Worm (Caenorhabditis elegans) whole organism, young adult: ENCODE data around the gene clec-35.

ENCODE experiments used
- B0336.3 ChIP-seq: fragments of 200-800 bp; sonication (Bioruptor generic); IDR thresholded peaks from 2 replicates; pipeline ENCODE4 v1.3.6; 2022; ENCODE audit warnings: missing genetic modification characterization, missing compliant biosample characterization
- C06A6.2 ChIP-seq: fragments of 200-800 bp; sonication (Bioruptor generic); conservative IDR thresholded peaks from 2 replicates; pipeline ENCODE4 v1.3.6; 2022; ENCODE audit warnings: missing genetic modification characterization, missing compliant biosample characterization
- F49E8.2 ChIP-seq: sonication (generic microtip); optimal IDR thresholded peaks from 3 replicates; lab custom pipeline; 2017; ENCODE audit warnings: missing genetic modification characterization, mild to moderate bottlenecking, missing compliant biosample characterization, antibody characterized with exemption, moderate library complexity; ENCODE audit not compliant: insufficient read depth
- K11D2.4 ChIP-seq: fragments of 200-800 bp; sonication (Bioruptor generic); IDR thresholded peaks from 2 replicates; pipeline ENCODE4 v1.3.6; 2022; ENCODE audit warnings: missing genetic modification reagents, missing genetic modification characterization, missing compliant biosample characterization
- T07F8.4 ChIP-seq: sonication (generic microtip); optimal IDR thresholded peaks from 2 replicates; lab custom pipeline; 2016; ENCODE audit warnings: mild to moderate bottlenecking, missing genetic modification characterization, moderate library complexity, missing compliant biosample characterization
- Y53G8AR.9 ChIP-seq: fragments of 200-800 bp; sonication (Bioruptor generic); conservative IDR thresholded peaks from 2 replicates; pipeline ENCODE4 v1.3.6; 2022; ENCODE audit warnings: missing genetic modification reagents, missing genetic modification characterization, missing compliant biosample characterization
- Y67H2A.10 ChIP-seq: fragments of 200-800 bp; sonication (Bioruptor generic); conservative IDR thresholded peaks from 2 replicates; pipeline ENCODE4 v1.3.6; 2022; ENCODE audit warnings: missing genetic modification reagents, missing genetic modification characterization, missing compliant biosample characterization
- Y79H2A.3 ChIP-seq: fragments of 200-800 bp; sonication (Bioruptor generic); conservative IDR thresholded peaks from 2 replicates; pipeline ENCODE4 v1.3.6; 2022; ENCODE audit warnings: missing genetic modification reagents, missing genetic modification characterization, missing compliant biosample characterization
- ZK185.1 ChIP-seq: sonication (generic microtip); optimal IDR thresholded peaks from 2 replicates; lab custom pipeline; 2016; ENCODE audit warnings: mild to moderate bottlenecking, missing genetic modification characterization, missing compliant biosample characterization; ENCODE audit not compliant: poor library complexity, severe bottlenecking
- aptf-2 ChIP-seq: fragments of 200-800 bp; sonication (Bioruptor generic); conservative IDR thresholded peaks from 2 replicates; pipeline ENCODE4 v1.3.6; 2022; ENCODE audit warnings: missing genetic modification reagents, missing genetic modification characterization, missing compliant biosample characterization
- chd-7 ChIP-seq: sonication (generic microtip); optimal IDR thresholded peaks from 2 replicates; lab custom pipeline; 2016; ENCODE audit warnings: mild to moderate bottlenecking, missing genetic modification characterization, moderate library complexity, missing compliant biosample characterization
- dpl-1 ChIP-seq: fragments of 150-350 bp; optimal IDR thresholded peaks from 2 replicates; lab custom pipeline; 2014; ENCODE audit warnings: missing biosample characterization, missing genetic modification reagents, missing genetic modification characterization
- egl-18 ChIP-seq: fragments of 200-800 bp; sonication (Bioruptor generic); IDR thresholded peaks from 2 replicates; pipeline ENCODE4 v1.3.6; 2022; ENCODE audit warnings: missing genetic modification reagents, missing genetic modification characterization, missing compliant biosample characterization
- fkh-3 ChIP-seq: sonication (generic microtip); optimal IDR thresholded peaks from 2 replicates; lab custom pipeline; 2016; ENCODE audit warnings: mild to moderate bottlenecking, missing genetic modification characterization, missing compliant biosample characterization
- him-1 ChIP-seq: sonication (generic microtip); optimal IDR thresholded peaks from 2 replicates; lab custom pipeline; 2016; ENCODE audit warnings: missing genotype, missing genetic modification reagents, missing genetic modification characterization, missing compliant biosample characterization
- hlh-12 ChIP-seq: sonication (generic microtip); optimal IDR thresholded peaks from 2 replicates; lab custom pipeline; 2016; ENCODE audit warnings: missing genetic modification characterization, missing compliant biosample characterization
- hlh-26 ChIP-seq: fragments of 200-800 bp; sonication (Bioruptor generic); conservative IDR thresholded peaks from 2 replicates; pipeline ENCODE4 v1.3.6; 2022; ENCODE audit warnings: missing genetic modification reagents, missing genetic modification characterization, missing compliant biosample characterization
- hsf-1 ChIP-seq: fragments of 200-800 bp; sonication (Bioruptor generic); IDR thresholded peaks from 2 replicates; pipeline ENCODE4 v1.3.6; 2022; ENCODE audit warnings: missing genetic modification reagents, missing genetic modification characterization, missing compliant biosample characterization
- let-526 ChIP-seq: fragments of 200-800 bp; sonication (Bioruptor generic); IDR thresholded peaks from 2 replicates; pipeline ENCODE4 v1.3.6; 2022; ENCODE audit warnings: missing genetic modification reagents, missing genetic modification characterization, missing compliant biosample characterization
- lin-54 ChIP-seq: fragments of 200-800 bp; sonication (Bioruptor generic); optimal IDR thresholded peaks from 2 replicates; lab custom pipeline; 2018; ENCODE audit warnings: mild to moderate bottlenecking, missing genetic modification characterization, missing compliant biosample characterization
- lsy-27 ChIP-seq: sonication (generic microtip); optimal IDR thresholded peaks from 2 replicates; lab custom pipeline; 2017; ENCODE audit warnings: missing genetic modification characterization, mild to moderate bottlenecking, missing compliant biosample characterization, antibody characterized with exemption, missing genotype, borderline replicate concordance; ENCODE audit not compliant: insufficient read depth
- madf-6 ChIP-seq: fragments of 200-800 bp; sonication (Bioruptor generic); IDR thresholded peaks from 2 replicates; pipeline ENCODE4 v1.3.6; 2022; ENCODE audit warnings: missing genetic modification reagents, missing genetic modification characterization, missing compliant biosample characterization
- mxl-1 ChIP-seq: sonication (generic microtip); optimal IDR thresholded peaks from 2 replicates; lab custom pipeline; 2016; ENCODE audit warnings: missing genetic modification characterization, missing compliant biosample characterization
- nfyb-1 ChIP-seq: fragments of 200-800 bp; sonication (Bioruptor generic); IDR thresholded peaks from 2 replicates; pipeline ENCODE4 v1.3.6; 2022; ENCODE audit warnings: missing genetic modification reagents, missing genetic modification characterization, missing compliant biosample characterization
- pbrm-1 ChIP-seq: fragments of 200-800 bp; sonication (Bioruptor generic); IDR thresholded peaks from 2 replicates; pipeline ENCODE4 v1.3.6; 2022; ENCODE audit warnings: missing genetic modification reagents, missing genetic modification characterization, missing compliant biosample characterization
- pha-4 ChIP-seq: fragments of 150-350 bp; sonication (generic microtip); optimal IDR thresholded peaks from 2 replicates; lab custom pipeline; 2014; ENCODE audit warnings: missing biosample characterization, missing genetic modification reagents, missing genetic modification characterization
- repo-1 ChIP-seq: sonication (generic microtip); optimal IDR thresholded peaks from 2 replicates; lab custom pipeline; 2017; ENCODE audit warnings: mild to moderate bottlenecking, missing genetic modification characterization, missing compliant biosample characterization
- sptf-2 ChIP-seq: fragments of 200-800 bp; sonication (Bioruptor generic); optimal IDR thresholded peaks from 2 replicates; lab custom pipeline; 2018; ENCODE audit warnings: mild to moderate bottlenecking, missing genetic modification characterization, missing compliant biosample characterization
- tbx-9 ChIP-seq: sonication (generic microtip); optimal IDR thresholded peaks from 2 replicates; lab custom pipeline; 2016; ENCODE audit warnings: borderline replicate concordance, missing genetic modification characterization, inconsistent platforms, missing compliant biosample characterization
- unc-130 ChIP-seq: sonication (generic microtip); optimal IDR thresholded peaks from 2 replicates; lab custom pipeline; 2016; ENCODE audit warnings: missing genetic modification reagents, missing genetic modification characterization, missing compliant biosample characterization
- unc-62 ChIP-seq: fragments of 150-350 bp; optimal IDR thresholded peaks from 2 replicates; lab custom pipeline; 2014; ENCODE audit warnings: missing biosample characterization, missing genetic modification reagents, missing genetic modification characterization

Gene clec-35

DNA sequence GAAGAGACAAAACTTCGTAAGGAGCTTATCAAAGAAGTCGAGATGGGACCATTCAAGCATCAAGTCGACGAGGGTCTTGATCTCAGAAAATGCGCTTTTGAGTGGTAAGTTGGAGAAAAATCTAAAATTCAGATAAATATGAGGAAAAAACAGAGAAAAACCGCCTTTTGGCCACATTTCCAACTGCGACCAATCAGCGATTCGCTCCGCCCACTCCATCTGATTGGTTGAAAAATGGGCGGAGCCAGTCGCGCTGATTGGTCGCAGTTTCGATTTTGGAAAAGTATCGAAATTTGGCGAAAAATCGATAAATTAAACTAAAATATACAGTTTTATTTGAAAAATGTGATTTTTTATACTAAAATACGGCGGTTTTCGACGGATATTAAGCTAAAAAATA is 42.0 kb downstream of the clec-35 start:
- TF ChIP-seq repo-1 (tag; lab: Kevin White, UChicago), result no peak
- no peak for TF ChIP-seq lin-54
- TF ChIP-seq ZK185.1, result no peak
- TF ChIP-seq nfyb-1 (GFP tag; lab: Robert Waterston, UW), result no peak
- TF ChIP-seq C06A6.2 (GFP tag; lab: Robert Waterston, UW), result no peak
- TF ChIP-seq unc-62, result no peak
- no peak for TF ChIP-seq Y67H2A.10 (GFP tag; lab: Robert Waterston, UW)
- TF ChIP-seq sptf-2 (GFP tag; lab: Kevin White, UChicago), result no peak
- TF ChIP-seq fkh-3, result no peak
- TF ChIP-seq pha-4 (tag; lab: Kevin White, UChicago), result no peak
- TF ChIP-seq pbrm-1 (GFP tag; lab: Robert Waterston, UW), result no peak

DNA sequence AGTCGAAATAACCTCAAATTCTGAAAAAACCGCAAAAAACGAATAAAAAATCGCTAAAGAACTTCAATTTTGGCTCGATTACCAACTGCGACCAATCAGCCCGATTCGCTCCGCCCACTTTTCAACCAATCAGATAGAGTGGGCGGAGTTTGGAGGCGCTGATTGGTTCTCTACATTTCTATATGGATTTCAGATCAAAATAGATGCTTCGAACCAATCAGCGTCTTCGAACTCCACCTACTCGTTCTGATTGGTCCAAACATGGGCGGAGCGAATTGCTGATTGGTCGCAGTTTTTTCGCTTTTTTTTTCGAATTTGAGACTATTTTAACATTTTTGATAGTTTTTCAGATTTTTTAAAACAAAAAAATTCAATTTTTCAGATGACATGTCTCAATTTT is 45.7 kb downstream of the clec-35 start:
- TF ChIP-seq hsf-1 (no peak), F49E8.2 (no peak), nfyb-1 (GFP tag; lab: Robert Waterston, UW) (peak; percentile 71; the same call in 1 of the 2 replicates)

DNA sequence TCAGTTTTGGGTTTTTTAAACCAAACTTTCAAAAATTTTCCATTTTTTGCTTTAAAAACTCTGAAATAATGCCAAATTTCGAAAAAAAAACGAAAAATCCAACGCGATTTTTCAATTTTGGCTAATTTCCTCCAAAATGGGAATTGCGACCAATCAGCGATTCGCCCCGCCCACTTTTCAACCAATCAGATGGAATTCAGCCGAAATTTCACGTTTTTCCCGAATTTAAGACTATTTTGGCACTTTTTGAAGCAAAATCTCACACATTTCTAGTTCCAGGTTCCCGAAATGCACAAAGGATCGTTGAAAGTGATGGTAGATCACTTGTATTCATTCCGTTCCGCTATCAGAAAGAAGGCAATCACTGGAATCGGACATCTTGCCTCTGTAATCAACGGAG is 49.1 kb downstream of the clec-35 start:
- TF ChIP-seq mxl-1 (tag; lab: Kevin White, UChicago), result no peak
- TF ChIP-seq Y53G8AR.9 (GFP tag; lab: Robert Waterston, UW), result no peak
- no peak for TF ChIP-seq aptf-2 (GFP tag; lab: Robert Waterston, UW)
- TF ChIP-seq pbrm-1 (GFP tag; lab: Robert Waterston, UW), result no peak
- TF ChIP-seq hsf-1, result no peak
- no peak for TF ChIP-seq dpl-1 (GFP tag; lab: Kevin White, UChicago)
- no peak for TF ChIP-seq chd-7 (tag; lab: Kevin White, UChicago)
- TF ChIP-seq hlh-26 (GFP tag; lab: Robert Waterston, UW), result no peak
- no peak for TF ChIP-seq let-526 (GFP tag; lab: Robert Waterston, UW)
- no peak for TF ChIP-seq repo-1 (tag; lab: Kevin White, UChicago)
- no peak for TF ChIP-seq T07F8.4
- TF ChIP-seq him-1 (tag; lab: Kevin White, UChicago), result no peak
- TF ChIP-seq K11D2.4 (GFP tag; lab: Robert Waterston, UW), result no peak

DNA sequence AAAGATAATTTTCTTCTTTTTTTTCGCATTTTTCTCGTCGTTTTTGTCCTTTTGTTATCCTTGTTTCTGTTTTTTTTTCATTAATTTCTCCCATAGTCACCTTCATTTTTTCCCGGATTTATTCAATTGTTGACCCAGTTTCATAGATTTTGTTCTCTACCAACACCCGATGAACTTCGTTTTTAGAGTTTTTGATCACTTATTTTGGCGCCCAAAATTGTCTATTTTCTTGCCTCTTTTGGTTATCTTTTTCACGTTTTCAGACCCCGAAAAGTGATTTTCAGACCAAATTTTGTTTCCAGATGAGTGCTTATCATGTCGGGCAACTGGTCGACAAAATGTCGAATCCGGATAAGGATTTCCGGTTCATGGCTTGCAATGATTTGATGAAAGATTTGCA is 51.3 kb downstream of the clec-35 start, which contains the start of gene cand-1:
Gene cand-1, plus strand, starts transcription at position 301 of the 400 bp plus-strand sequence.
- no peak for TF ChIP-seq B0336.3 (GFP tag; lab: Robert Waterston, UW)
- TF ChIP-seq C06A6.2 (GFP tag; lab: Robert Waterston, UW), result no peak
- no peak for TF ChIP-seq hlh-12
- TF ChIP-seq unc-130 (GFP tag; lab: Kevin White, UChicago), result no peak
- TF ChIP-seq lsy-27 (tag; lab: Kevin White, UChicago), result no peak
- TF ChIP-seq egl-18, result no peak
- no peak for TF ChIP-seq Y79H2A.3 (GFP tag; lab: Robert Waterston, UW)
- no peak for TF ChIP-seq tbx-9 (tag; lab: Kevin White, UChicago)
- no peak for TF ChIP-seq madf-6 (GFP tag; lab: Robert Waterston, UW)
